Worm (Caenorhabditis elegans) whole organism, L4 larva: ENCODE results near the gene mdt-19.

Experiments used
- D1046.2 ChIP-seq: fragments of 200-800 bp; sonication (Bioruptor generic); IDR thresholded peaks from 2 replicates; pipeline ENCODE4 v1.3.6; 2022; ENCODE audit warnings: missing genetic modification characterization, missing compliant biosample characterization
- F10B5.3 ChIP-seq: sonication (generic microtip); optimal IDR thresholded peaks from 2 replicates; lab custom pipeline; 2016; ENCODE audit warnings: mild to moderate bottlenecking, missing genetic modification characterization, missing compliant biosample characterization
- F37D6.2 ChIP-seq: sonication (generic microtip); optimal IDR thresholded peaks from 2 replicates; lab custom pipeline; 2016; ENCODE audit warnings: mild to moderate bottlenecking, missing genetic modification characterization, missing compliant biosample characterization
- F49E8.2 ChIP-seq: sonication (generic microtip); optimal IDR thresholded peaks from 2 replicates; lab custom pipeline; 2016; ENCODE audit warnings: missing compliant biosample characterization, mild to moderate bottlenecking, missing genetic modification characterization, borderline replicate concordance
- Y48G9A.11 ChIP-seq: fragments of 200-800 bp; sonication (Bioruptor generic); IDR thresholded peaks from 2 replicates; pipeline ENCODE4 v1.3.6; 2022; ENCODE audit warnings: missing genetic modification reagents, missing genetic modification characterization, missing compliant biosample characterization
- Y5F2A.4 ChIP-seq: fragments of 200-800 bp; sonication (Bioruptor generic); optimal IDR thresholded peaks from 2 replicates; lab custom pipeline; 2018; ENCODE audit warnings: mild to moderate bottlenecking, missing genetic modification characterization, missing compliant biosample characterization
- arid-1 ChIP-seq: fragments of 200-800 bp; sonication (Bioruptor generic); conservative IDR thresholded peaks from 2 replicates; pipeline ENCODE4 v1.3.6; 2022; ENCODE audit warnings: missing genetic modification reagents, missing genetic modification characterization, missing compliant biosample characterization
- attf-4 ChIP-seq: sonication (generic microtip); optimal IDR thresholded peaks from 3 replicates; lab custom pipeline; 2017; ENCODE audit warnings: missing biosample characterization, missing genetic modification characterization
- ceh-32 ChIP-seq: sonication (generic microtip); optimal IDR thresholded peaks from 2 replicates; lab custom pipeline; 2016; ENCODE audit warnings: mild to moderate bottlenecking, missing genetic modification characterization, missing compliant biosample characterization; ENCODE audit not compliant: poor library complexity
- ces-1 ChIP-seq: fragments of 150-350 bp; sonication (generic microtip); optimal IDR thresholded peaks from 4 replicates; lab custom pipeline; 2014; ENCODE audit warnings: missing biosample characterization, missing genetic modification reagents, missing genetic modification characterization
- cey-2 ChIP-seq: sonication (generic microtip); optimal IDR thresholded peaks from 3 replicates; lab custom pipeline; 2017; ENCODE audit warnings: missing genetic modification characterization, mild to moderate bottlenecking, missing compliant biosample characterization, antibody characterized with exemption, borderline replicate concordance; ENCODE audit not compliant: insufficient read depth
- daf-12 ChIP-seq: fragments of 150-350 bp; optimal IDR thresholded peaks from 2 replicates; lab custom pipeline; 2014; ENCODE audit warnings: missing biosample characterization, missing genetic modification reagents, missing genetic modification characterization
- daf-19 ChIP-seq: fragments of 200-800 bp; sonication (Bioruptor generic); conservative IDR thresholded peaks from 2 replicates; pipeline ENCODE4 v1.3.6; 2022; ENCODE audit warnings: missing genetic modification characterization, missing compliant biosample characterization
- daf-8 ChIP-seq: fragments of 200-800 bp; sonication (Bioruptor generic); IDR thresholded peaks from 2 replicates; pipeline ENCODE4 v1.3.6; 2022; ENCODE audit warnings: missing genetic modification characterization, missing compliant biosample characterization
- dmd-8 ChIP-seq: fragments of 200-800 bp; sonication (Bioruptor generic); IDR thresholded peaks from 2 replicates; pipeline ENCODE4 v1.3.6; 2022; ENCODE audit warnings: missing genetic modification characterization, missing compliant biosample characterization
- egl-27 ChIP-seq: sonication (generic microtip); optimal IDR thresholded peaks from 3 replicates; lab custom pipeline; 2017; ENCODE audit warnings: missing biosample characterization, missing genetic modification reagents, missing genetic modification characterization
- fos-1 ChIP-seq: fragments of 150-350 bp; optimal IDR thresholded peaks from 2 replicates; lab custom pipeline; 2014; ENCODE audit warnings: missing biosample characterization, missing genetic modification characterization
- gei-8 ChIP-seq: fragments of 200-800 bp; sonication (Bioruptor generic); optimal IDR thresholded peaks from 2 replicates; lab custom pipeline; 2018; ENCODE audit warnings: mild to moderate bottlenecking, missing genetic modification characterization, missing compliant biosample characterization
- hif-1 ChIP-seq, 2 experiments: sonication (generic microtip); optimal IDR thresholded peaks; 2 replicates each; lab custom pipeline; 2016 to 2017; ENCODE audit warnings: missing compliant biosample characterization in 2 of 2, missing genetic modification characterization in 2 of 2, missing genetic modification reagents in 2 of 2, missing genotype in 2 of 2, mild to moderate bottlenecking in 1 of 2
- hlh-11 ChIP-seq: fragments of 200-800 bp; sonication (Bioruptor generic); optimal IDR thresholded peaks from 2 replicates; lab custom pipeline; 2018; ENCODE audit warnings: mild to moderate bottlenecking, missing genetic modification characterization, missing compliant biosample characterization
- lim-7 ChIP-seq: fragments of 200-800 bp; sonication (Bioruptor generic); IDR thresholded peaks from 2 replicates; pipeline ENCODE4 v1.3.6; 2022; ENCODE audit warnings: missing genetic modification characterization, missing compliant biosample characterization
- lin-29 ChIP-seq: fragments of 200-800 bp; sonication (Bioruptor generic); IDR thresholded peaks from 2 replicates; pipeline ENCODE4 v1.3.6; 2022; ENCODE audit warnings: missing genetic modification reagents, missing genetic modification characterization, missing compliant biosample characterization
- lin-38 ChIP-seq: fragments of 200-800 bp; sonication (Bioruptor generic); IDR thresholded peaks from 2 replicates; pipeline ENCODE4 v1.3.6; 2022; ENCODE audit warnings: missing genetic modification reagents, missing genetic modification characterization, missing compliant biosample characterization
- lir-3 ChIP-seq: sonication (generic microtip); optimal IDR thresholded peaks from 2 replicates; lab custom pipeline; 2016; ENCODE audit warnings: mild to moderate bottlenecking, missing genetic modification characterization, missing compliant biosample characterization
- madf-9 ChIP-seq: fragments of 200-800 bp; sonication (Bioruptor generic); conservative IDR thresholded peaks from 2 replicates; pipeline ENCODE4 v1.3.6; 2022; ENCODE audit warnings: missing genetic modification reagents, missing genetic modification characterization, missing compliant biosample characterization
- mep-1 ChIP-seq: fragments of 150-350 bp; sonication (generic microtip); optimal IDR thresholded peaks from 3 replicates; lab custom pipeline; 2014; ENCODE audit warnings: missing biosample characterization, missing genetic modification characterization
- nhr-102 ChIP-seq: sonication (generic microtip); optimal IDR thresholded peaks from 2 replicates; lab custom pipeline; 2016; ENCODE audit warnings: mild to moderate bottlenecking, missing genetic modification characterization, moderate library complexity, missing compliant biosample characterization
- nhr-11 ChIP-seq: fragments of 150-350 bp; optimal IDR thresholded peaks from 2 replicates; lab custom pipeline; 2014; ENCODE audit warnings: missing biosample characterization, missing genetic modification characterization
- nhr-25 ChIP-seq: sonication (generic microtip); optimal IDR thresholded peaks from 2 replicates; lab custom pipeline; 2017; ENCODE audit warnings: missing genetic modification characterization, mild to moderate bottlenecking, missing compliant biosample characterization, antibody characterized with exemption, moderate library complexity, borderline replicate concordance; ENCODE audit not compliant: insufficient read depth
- nhr-42 ChIP-seq: fragments of 200-800 bp; sonication (Bioruptor generic); IDR thresholded peaks from 2 replicates; pipeline ENCODE4 v1.3.6; 2022; ENCODE audit warnings: missing genetic modification characterization, missing compliant biosample characterization
- pha-4 ChIP-seq, 2 experiments: fragments of 150-350 bp in 1 of 2; fragments of 200-800 bp in 1 of 2; sonication (Bioruptor generic) in 1 of 2; IDR thresholded peaks in 1 of 2; optimal IDR thresholded peaks in 1 of 2; 2 replicates each; pipeline versions ENCODE4 v1.3.6 to Lab custom; 2014 to 2022; ENCODE audit warnings: missing genetic modification characterization in 2 of 2, missing genetic modification reagents in 2 of 2, missing biosample characterization in 1 of 2, missing compliant biosample characterization in 1 of 2
- php-3 ChIP-seq: fragments of 200-800 bp; sonication (Bioruptor generic); IDR thresholded peaks from 2 replicates; pipeline ENCODE4 v1.3.6; 2022; ENCODE audit warnings: missing genetic modification reagents, missing genetic modification characterization, missing compliant biosample characterization
- pqm-1 ChIP-seq: sonication (generic microtip); optimal IDR thresholded peaks from 2 replicates; lab custom pipeline; 2017; ENCODE audit warnings: missing biosample characterization, missing genetic modification characterization
- saeg-2 ChIP-seq: fragments of 200-800 bp; sonication (Bioruptor generic); IDR thresholded peaks from 2 replicates; pipeline ENCODE4 v1.3.6; 2022; ENCODE audit warnings: missing genetic modification reagents, missing genetic modification characterization, missing compliant biosample characterization
- set-16 ChIP-seq: fragments of 200-800 bp; sonication (Bioruptor generic); IDR thresholded peaks from 2 replicates; pipeline ENCODE4 v1.3.6; 2022; ENCODE audit warnings: missing genetic modification reagents, missing genetic modification characterization, missing compliant biosample characterization
- spr-1 ChIP-seq: sonication (generic microtip); optimal IDR thresholded peaks from 2 replicates; lab custom pipeline; 2016; ENCODE audit warnings: mild to moderate bottlenecking, missing genetic modification characterization, missing compliant biosample characterization
- tra-1 ChIP-seq: fragments of 200-800 bp; sonication (Bioruptor generic); IDR thresholded peaks from 2 replicates; pipeline ENCODE4 v1.3.6; 2022; ENCODE audit warnings: missing genetic modification reagents, missing genetic modification characterization, missing compliant biosample characterization
- unc-130 ChIP-seq: sonication (generic microtip); optimal IDR thresholded peaks from 2 replicates; lab custom pipeline; 2016; ENCODE audit warnings: missing genetic modification reagents, missing genetic modification characterization, missing compliant biosample characterization
- zfp-3 ChIP-seq: fragments of 200-800 bp; sonication (Bioruptor generic); conservative IDR thresholded peaks from 2 replicates; pipeline ENCODE4 v1.3.6; 2022; ENCODE audit warnings: missing genetic modification reagents, missing genetic modification characterization, missing compliant biosample characterization
- zip-2 ChIP-seq: fragments of 150-350 bp; optimal IDR thresholded peaks from 2 replicates; lab custom pipeline; 2014; ENCODE audit warnings: missing biosample characterization, missing genetic modification characterization

mdt-19 gene

ce11 chrIII:2596984-2597454 lies 834 bp upstream of the mdt-19 start, which contains the start of gene apb-1 (continued):
- TF ChIP-seq spr-1, result peak; percentile 90
- TF ChIP-seq daf-12 (tag; lab: Kevin White, UChicago), result no peak
- TF ChIP-seq lin-29 (GFP tag; lab: Robert Waterston, UW), result peak; percentile 58; the same call in 1 of the 2 replicates
- no peak for TF ChIP-seq cey-2 (tag; lab: Kevin White, UChicago)
- peak; percentile 28 for TF ChIP-seq zip-2 (tag; lab: Kevin White, UChicago)
- TF ChIP-seq dmd-8 (GFP tag; lab: Robert Waterston, UW), result no peak
- no peak for TF ChIP-seq daf-8 (GFP tag; lab: Robert Waterston, UW)
- TF ChIP-seq F10B5.3 (tag; lab: Kevin White, UChicago), result peak; percentile 80
- no peak for TF ChIP-seq attf-4
- peak; percentile 47 for TF ChIP-seq ceh-32 (tag; lab: Kevin White, UChicago)
- TF ChIP-seq set-16 (GFP tag; lab: Robert Waterston, UW), result peak; percentile 57
- peak; percentile 50 for TF ChIP-seq Y5F2A.4 (GFP tag; lab: Kevin White, UChicago)
- TF ChIP-seq hlh-11, result no peak

ce11 chrIII:2598491-2599065 lies 725 bp downstream of the mdt-19 start:
- TF ChIP-seq madf-9 (GFP tag; lab: Robert Waterston, UW) (no peak), cey-2 (tag; lab: Kevin White, UChicago) (no peak), lir-3 (no peak), zfp-3 (no peak), Y48G9A.11 (GFP tag; lab: Robert Waterston, UW) (0 out of 2 replicates have a peak, but pooled peaks have one; percentile 42), spr-1 (no peak), D1046.2 (no peak), set-16 (GFP tag; lab: Robert Waterston, UW) (no peak), Y5F2A.4 (GFP tag; lab: Kevin White, UChicago) (no peak), nhr-102 (no peak), arid-1 (GFP tag; lab: Robert Waterston, UW) (no peak), attf-4 (no peak), nhr-25 (no peak), php-3 (no peak), unc-130 (GFP tag; lab: Kevin White, UChicago) (peak; percentile 33), daf-19 (GFP tag; lab: Robert Waterston, UW) (no peak), gei-8 (no peak), nhr-11 (tag; lab: Kevin White, UChicago) (no peak), F49E8.2 (peak; percentile 76), F37D6.2 (tag; lab: Kevin White, UChicago) (no peak), saeg-2 (no peak), pqm-1 (tag; lab: Kevin White, UChicago) (no peak), fos-1 (no peak), ces-1 (GFP tag; lab: Kevin White, UChicago) (no peak), nhr-42 (GFP tag; lab: Robert Waterston, UW) (no peak), egl-27 (tag; lab: Kevin White, UChicago) (no peak), hlh-11 (no peak), lin-38 (peak; percentile 60), mep-1 (no peak), pha-4 (GFP tag; IDR thresholded peaks at IDR 0.05; lab: Robert Waterston, UW) (no peak), pha-4 (tag; optimal IDR thresholded peaks at IDR 0.05; lab: Kevin White, UChicago) (no peak), lin-29 (GFP tag; lab: Robert Waterston, UW) (no peak), tra-1 (GFP tag; lab: Robert Waterston, UW) (no peak), lim-7 (GFP tag; lab: Robert Waterston, UW) (no peak), hif-1 (tag; optimal IDR thresholded peaks at IDR 0.05; lab: Kevin White, UChicago) (no peak)
